Worm (Caenorhabditis elegans) whole organism, late embryonic: ENCODE results near the gene Y73B6BL.14.

Experiments used
- ahr-1 ChIP-seq: sonication (generic microtip); optimal IDR thresholded peaks from 2 replicates; lab custom pipeline; 2016; ENCODE audit warnings: missing genetic modification characterization, missing compliant biosample characterization
- ceh-2 ChIP-seq: sonication (generic microtip); optimal IDR thresholded peaks from 2 replicates; lab custom pipeline; 2016; ENCODE audit warnings: missing genotype, missing genetic modification characterization, missing compliant biosample characterization
- ceh-30 ChIP-seq: fragments of 150-350 bp; optimal IDR thresholded peaks from 2 replicates; lab custom pipeline; 2014; ENCODE audit warnings: missing biosample characterization, missing genetic modification characterization
- ceh-6 ChIP-seq: fragments of 200-800 bp; sonication (Bioruptor generic); optimal IDR thresholded peaks from 2 replicates; lab custom pipeline; 2018; ENCODE audit warnings: mild to moderate bottlenecking, missing genetic modification characterization, missing compliant biosample characterization
- elt-2 ChIP-seq: sonication (generic microtip); optimal IDR thresholded peaks from 2 replicates; lab custom pipeline; 2016; ENCODE audit warnings: missing genetic modification reagents, missing genetic modification characterization, missing compliant biosample characterization
- lin-11 ChIP-seq: fragments of 200-800 bp; sonication (Bioruptor generic); optimal IDR thresholded peaks from 2 replicates; lab custom pipeline; 2018; ENCODE audit warnings: mild to moderate bottlenecking, missing genetic modification characterization, missing compliant biosample characterization
- mec-3 ChIP-seq: sonication (generic microtip); optimal IDR thresholded peaks from 2 replicates; lab custom pipeline; 2016; ENCODE audit warnings: borderline replicate concordance, missing genetic modification characterization, missing compliant biosample characterization
- syd-9 ChIP-seq: sonication (generic microtip); optimal IDR thresholded peaks from 2 replicates; lab custom pipeline; 2016; ENCODE audit warnings: mild to moderate bottlenecking, missing genetic modification characterization, moderate library complexity, missing compliant biosample characterization

ce11 chrIV:6337353-6337752 lies 5.4 kb downstream of the Y73B6BL.14 start, which contains the start of gene ipla-6:
- no peak for TF ChIP-seq syd-9
- TF ChIP-seq ceh-2 = no peak
- no peak for TF ChIP-seq ceh-30 (tag; lab: Kevin White, UChicago)
- TF ChIP-seq lin-11 (tag; lab: Kevin White, UChicago) = no peak
- no peak for TF ChIP-seq ceh-6 (GFP tag; lab: Kevin White, UChicago)
- TF ChIP-seq ahr-1 (tag; lab: Kevin White, UChicago) = no peak
- no peak for TF ChIP-seq elt-2 (tag; lab: Kevin White, UChicago)
- no peak for TF ChIP-seq mec-3 (tag; lab: Kevin White, UChicago)
